Worm (Caenorhabditis elegans) whole organism, L2 larva: Measurements from ENCODE around the gene F43B10.1.

Experiments used
- C34F6.9 ChIP-seq: fragments of 150-350 bp; optimal IDR thresholded peaks from 2 replicates; lab custom pipeline; 2014; ENCODE audit warnings: missing biosample characterization, missing genetic modification characterization
- F13H6.1 ChIP-seq: sonication (generic microtip); optimal IDR thresholded peaks from 2 replicates; lab custom pipeline; 2016; ENCODE audit warnings: missing genetic modification characterization, missing compliant biosample characterization
- R02D3.7 ChIP-seq: fragments of 150-350 bp; optimal IDR thresholded peaks from 2 replicates; lab custom pipeline; 2014; ENCODE audit warnings: missing biosample characterization, missing genetic modification characterization
- ZK546.5 ChIP-seq: sonication (generic microtip); optimal IDR thresholded peaks from 2 replicates; lab custom pipeline; 2017; ENCODE audit warnings: missing biosample characterization, missing genetic modification characterization
- blmp-1 ChIP-seq: sonication (generic microtip); optimal IDR thresholded peaks from 2 replicates; lab custom pipeline; 2017; ENCODE audit warnings: missing genetic modification characterization, mild to moderate bottlenecking, missing compliant biosample characterization, antibody characterized with exemption, moderate library complexity; ENCODE audit not compliant: insufficient read depth
- ceh-82 ChIP-seq: fragments of 150-350 bp; optimal IDR thresholded peaks from 2 replicates; lab custom pipeline; 2014; ENCODE audit warnings: missing biosample characterization, missing genetic modification characterization
- crh-2 ChIP-seq: sonication (generic microtip); optimal IDR thresholded peaks from 2 replicates; lab custom pipeline; 2017; ENCODE audit warnings: missing biosample characterization, missing genetic modification characterization
- dmd-4 ChIP-seq: sonication (generic microtip); optimal IDR thresholded peaks from 2 replicates; lab custom pipeline; 2017; ENCODE audit warnings: missing biosample characterization, missing genetic modification characterization
- egl-27 ChIP-seq: sonication (generic microtip); optimal IDR thresholded peaks from 3 replicates; lab custom pipeline; 2017; ENCODE audit warnings: missing biosample characterization, missing genetic modification reagents, missing genetic modification characterization
- elt-1 ChIP-seq: fragments of 150-350 bp; optimal IDR thresholded peaks from 2 replicates; lab custom pipeline; 2014; ENCODE audit warnings: missing biosample characterization, missing genetic modification characterization
- elt-3 ChIP-seq: sonication (generic microtip); optimal IDR thresholded peaks from 2 replicates; lab custom pipeline; 2017; ENCODE audit warnings: missing biosample characterization, missing genetic modification characterization
- gmeb-1 ChIP-seq: fragments of 150-350 bp; optimal IDR thresholded peaks from 2 replicates; lab custom pipeline; 2014; ENCODE audit warnings: missing biosample characterization, missing genetic modification characterization
- lsy-2 ChIP-seq, 2 experiments: fragments of 150-350 bp in 1 of 2; sonication (generic microtip) in 1 of 2; optimal IDR thresholded peaks; 2 replicates each; lab custom pipeline; 2014 to 2017; ENCODE audit warnings: missing biosample characterization in 2 of 2, missing genetic modification characterization in 2 of 2
- mab-5 ChIP-seq: fragments of 150-350 bp; optimal IDR thresholded peaks from 2 replicates; lab custom pipeline; 2014; ENCODE audit warnings: missing biosample characterization, missing genetic modification characterization
- mbf-1 ChIP-seq: sonication (generic microtip); optimal IDR thresholded peaks from 2 replicates; lab custom pipeline; 2017; ENCODE audit warnings: missing biosample characterization, missing genetic modification characterization
- mdl-1 ChIP-seq, 2 experiments: fragments of 150-350 bp in 1 of 2; sonication (generic microtip) in 1 of 2; optimal IDR thresholded peaks; 2 replicates each; lab custom pipeline; 2017; ENCODE audit warnings: missing biosample characterization in 2 of 2, missing genetic modification characterization in 2 of 2
- nhr-12 ChIP-seq: fragments of 150-350 bp; optimal IDR thresholded peaks from 2 replicates; lab custom pipeline; 2014; ENCODE audit warnings: missing biosample characterization, missing genetic modification characterization
- nhr-129 ChIP-seq: fragments of 150-350 bp; optimal IDR thresholded peaks from 2 replicates; lab custom pipeline; 2014; ENCODE audit warnings: missing biosample characterization, missing genetic modification characterization
- nhr-21 ChIP-seq: fragments of 150-350 bp; optimal IDR thresholded peaks from 2 replicates; lab custom pipeline; 2014; ENCODE audit warnings: missing biosample characterization, missing genetic modification characterization
- nhr-23 ChIP-seq: fragments of 150-350 bp; optimal IDR thresholded peaks from 2 replicates; lab custom pipeline; 2014; ENCODE audit warnings: missing biosample characterization, missing genetic modification reagents, missing genetic modification characterization
- nhr-237 ChIP-seq: fragments of 150-350 bp; optimal IDR thresholded peaks from 2 replicates; lab custom pipeline; 2014; ENCODE audit warnings: missing biosample characterization, missing genetic modification characterization
- nhr-25 ChIP-seq: fragments of 150-350 bp; sonication (generic microtip); optimal IDR thresholded peaks from 3 replicates; lab custom pipeline; 2014; ENCODE audit warnings: missing biosample characterization, missing genetic modification characterization
- nhr-6 ChIP-seq: fragments of 150-350 bp; optimal IDR thresholded peaks from 2 replicates; lab custom pipeline; 2014; ENCODE audit warnings: missing biosample characterization, missing genetic modification characterization
- nhr-77 ChIP-seq: fragments of 150-350 bp; optimal IDR thresholded peaks from 2 replicates; lab custom pipeline; 2014; ENCODE audit warnings: missing biosample characterization, missing genetic modification characterization
- skn-1 ChIP-seq: sonication (generic microtip); optimal IDR thresholded peaks from 2 replicates; lab custom pipeline; 2017; ENCODE audit warnings: missing biosample characterization, missing genetic modification characterization
- sma-3 ChIP-seq: sonication (generic microtip); optimal IDR thresholded peaks from 2 replicates; lab custom pipeline; 2016; ENCODE audit warnings: missing genetic modification reagents, missing genetic modification characterization, missing compliant biosample characterization
- sma-9 ChIP-seq, 2 experiments: fragments of 150-350 bp in 1 of 2; sonication (generic microtip) in 1 of 2; optimal IDR thresholded peaks; 2 replicates each; lab custom pipeline; 2014 to 2016; ENCODE audit warnings: missing genetic modification characterization in 2 of 2, mild to moderate bottlenecking in 1 of 2, missing biosample characterization in 1 of 2, missing compliant biosample characterization in 1 of 2, missing genetic modification reagents in 1 of 2, moderate library complexity in 1 of 2
- snpc-4 ChIP-seq: fragments of 150-350 bp; optimal IDR thresholded peaks from 2 replicates; lab custom pipeline; 2014; ENCODE audit warnings: missing biosample characterization, missing genetic modification characterization
- unc-55 ChIP-seq: fragments of 150-350 bp; sonication (generic microtip); optimal IDR thresholded peaks from 3 replicates; lab custom pipeline; 2014; ENCODE audit warnings: missing biosample characterization, missing genetic modification reagents, missing genetic modification characterization
- zag-1 ChIP-seq: fragments of 150-350 bp; optimal IDR thresholded peaks from 2 replicates; lab custom pipeline; 2014; ENCODE audit warnings: missing biosample characterization, missing genetic modification characterization
- ztf-1 ChIP-seq: fragments of 200-800 bp; sonication (Bioruptor generic); conservative IDR thresholded peaks from 2 replicates; pipeline ENCODE4 v1.3.6; 2022; ENCODE audit warnings: missing genetic modification characterization, missing compliant biosample characterization
- ztf-11 ChIP-seq: sonication (generic microtip); optimal IDR thresholded peaks from 2 replicates; lab custom pipeline; 2017; ENCODE audit warnings: missing biosample characterization, missing genetic modification characterization

The F43B10.1 gene

ce11 chrX:16604566-16604965 is 58.1 kb downstream of the F43B10.1 start (continued):
- TF ChIP-seq F13H6.1 (tag; lab: Kevin White, UChicago): peak; percentile 21
- peak; percentile 33 for TF ChIP-seq C34F6.9
- no peak for TF ChIP-seq nhr-237 (tag; lab: Kevin White, UChicago)
- TF ChIP-seq nhr-129 (tag; lab: Kevin White, UChicago): peak; percentile 51
- TF ChIP-seq sma-3 (GFP tag; lab: Kevin White, UChicago): peak; percentile 52
- no peak for TF ChIP-seq R02D3.7 (tag; lab: Kevin White, UChicago)
- TF ChIP-seq nhr-25 (tag; lab: Kevin White, UChicago): peak; percentile 66
- TF ChIP-seq crh-2 (tag; lab: Kevin White, UChicago): peak; percentile 48
- TF ChIP-seq egl-27 (tag; lab: Kevin White, UChicago): no peak

DNA sequence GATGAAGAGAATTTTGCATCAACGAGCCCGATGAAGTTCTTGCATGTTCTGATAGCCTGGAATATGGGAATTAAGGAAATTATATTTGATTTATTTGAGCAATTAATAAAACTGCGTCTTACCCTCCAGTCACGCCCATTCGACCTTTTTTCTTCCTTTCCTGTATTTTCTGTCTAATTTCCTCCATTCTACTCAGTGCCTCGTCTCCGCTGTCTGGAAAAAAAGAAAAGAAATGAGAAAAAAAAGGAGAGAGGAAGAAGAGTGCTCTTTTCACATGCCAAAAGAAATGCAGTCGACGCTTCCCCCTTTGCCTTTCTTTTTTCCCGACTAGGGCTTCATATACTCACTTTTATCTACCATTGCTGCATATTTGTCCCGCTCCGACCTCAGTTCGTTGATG is 58.5 kb downstream of the F43B10.1 start:
- TF ChIP-seq mab-5 (tag; lab: Kevin White, UChicago) (no peak), ZK546.5 (tag; lab: Kevin White, UChicago) (no peak)

- TF ChIP-seq ztf-1 (no peak), nhr-21 (tag; lab: Kevin White, UChicago) (no peak), mdl-1 (tag; optimal IDR thresholded peaks at IDR 0.05; lab: Kevin White, UChicago) (no peak), nhr-25 (tag; lab: Kevin White, UChicago) (no peak), lsy-2 (tag; optimal IDR thresholded peaks at IDR 0.05; lab: Kevin White, UChicago) (no peak), sma-9 (GFP tag; optimal IDR thresholded peaks at IDR 0.05; lab: Kevin White, UChicago) (no peak), sma-9 (tag; optimal IDR thresholded peaks at IDR 0.05; lab: Kevin White, UChicago) (no peak), elt-1 (no peak), egl-27 (tag; lab: Kevin White, UChicago) (no peak), dmd-4 (tag; lab: Kevin White, UChicago) (no peak), unc-55 (GFP tag; lab: Kevin White, UChicago) (no peak), nhr-12 (tag; lab: Kevin White, UChicago) (no peak), R02D3.7 (tag; lab: Kevin White, UChicago) (no peak), crh-2 (tag; lab: Kevin White, UChicago) (no peak)
Observed at ce11 chrX:16602457-16602856, 60.2 kb downstream of the F43B10.1 start, which contains the start of gene F59C12.4. TSS of gene F59C12.4 (minus strand) at chrX:16602622.

- TF ChIP-seq nhr-237 (tag; lab: Kevin White, UChicago) (no peak), ZK546.5 (tag; lab: Kevin White, UChicago) (no peak), nhr-12 (tag; lab: Kevin White, UChicago) (no peak), F13H6.1 (tag; lab: Kevin White, UChicago) (no peak), ztf-11 (no peak), snpc-4 (tag; lab: Kevin White, UChicago) (no peak), lsy-2 (tag; optimal IDR thresholded peaks at IDR 0.05; lab: Kevin White, UChicago) (no peak), nhr-129 (tag; lab: Kevin White, UChicago) (no peak), mbf-1 (tag; lab: Kevin White, UChicago) (no peak), egl-27 (tag; lab: Kevin White, UChicago) (no peak), mab-5 (tag; lab: Kevin White, UChicago) (no peak), nhr-25 (tag; lab: Kevin White, UChicago) (no peak), crh-2 (tag; lab: Kevin White, UChicago) (no peak), C34F6.9 (no peak), nhr-23 (no peak), nhr-77 (tag; lab: Kevin White, UChicago) (no peak), zag-1 (no peak), nhr-6 (tag; lab: Kevin White, UChicago) (no peak), elt-3 (tag; lab: Kevin White, UChicago) (no peak), ceh-82 (tag; lab: Kevin White, UChicago) (no peak)
Observed at ce11 chrX:16597791-16598190, 64.8 kb downstream of the F43B10.1 start.

- TF ChIP-seq skn-1 (tag; lab: Kevin White, UChicago): no peak
- no peak for TF ChIP-seq sma-9 (GFP tag; optimal IDR thresholded peaks at IDR 0.05; lab: Kevin White, UChicago)
- TF ChIP-seq sma-9 (tag; optimal IDR thresholded peaks at IDR 0.05; lab: Kevin White, UChicago): no peak
- TF ChIP-seq nhr-129 (tag; lab: Kevin White, UChicago): no peak
- TF ChIP-seq nhr-77 (tag; lab: Kevin White, UChicago): no peak
- no peak for TF ChIP-seq gmeb-1
- no peak for TF ChIP-seq mdl-1 (tag; optimal IDR thresholded peaks at IDR 0.05; lab: Kevin White, UChicago)
- no peak for TF ChIP-seq ZK546.5 (tag; lab: Kevin White, UChicago)
- no peak for TF ChIP-seq elt-1
- TF ChIP-seq dmd-4 (tag; lab: Kevin White, UChicago): no peak
- TF ChIP-seq blmp-1 (tag; lab: Kevin White, UChicago): no peak
- TF ChIP-seq, all 48 proteins: peak for 0
Observed at ce11 chrX:16596972-16597371, 65.7 kb downstream of the F43B10.1 start.
